Fruit fly (Drosophila melanogaster) whole organism, embryonic: ENCODE measurements around the gene Abi.

ENCODE experiments used
- Aef1 ChIP-seq: fragments of 200-800 bp; sonication (Bioruptor generic); IDR thresholded peaks from 3 replicates; pipeline ENCODE4 v1.3.6; 2022; ENCODE audit warnings: missing biosample characterization, missing genetic modification characterization
- Asciz ChIP-seq: fragments of 200-800 bp; sonication (Bioruptor generic); optimal IDR thresholded peaks from 2 replicates; lab custom pipeline; 2017; ENCODE audit warnings: missing biosample characterization, mild to moderate bottlenecking, missing genetic modification characterization, missing genetic modification reagents
- Bteb2 ChIP-seq: fragments of 200-800 bp; sonication (Bioruptor generic); optimal IDR thresholded peaks from 2 replicates; lab custom pipeline; 2016; ENCODE audit warnings: missing biosample characterization, missing genetic modification characterization
- CG10543 ChIP-seq: fragments of 200-800 bp; sonication (Bioruptor generic); optimal IDR thresholded peaks from 3 replicates; lab custom pipeline; 2017; ENCODE audit warnings: missing biosample characterization, mild to moderate bottlenecking, missing genetic modification characterization, moderate library complexity
- CG13624 ChIP-seq: fragments of 200-800 bp; sonication (Bioruptor generic); optimal IDR thresholded peaks from 2 replicates; lab custom pipeline; 2016; ENCODE audit warnings: missing biosample characterization, missing genetic modification characterization
- CG15073 ChIP-seq: fragments of 200-800 bp; sonication (Bioruptor generic); optimal IDR thresholded peaks from 2 replicates; lab custom pipeline; 2016; ENCODE audit warnings: missing biosample characterization, missing genetic modification characterization
- CG15479 ChIP-seq: fragments of 200-800 bp; sonication (Bioruptor generic); optimal IDR thresholded peaks from 3 replicates; lab custom pipeline; 2019; ENCODE audit warnings: missing biosample characterization, mild to moderate bottlenecking, missing genetic modification characterization, moderate library complexity
- CG15696 ChIP-seq: fragments of 200-800 bp; sonication (Bioruptor generic); optimal IDR thresholded peaks from 2 replicates; lab custom pipeline; 2019; ENCODE audit warnings: missing biosample characterization, mild to moderate bottlenecking, missing genetic modification characterization, moderate library complexity
- CG31441 ChIP-seq: fragments of 200-800 bp; sonication (Bioruptor generic); IDR thresholded peaks from 2 replicates; pipeline ENCODE4 v1.3.6; 2022; ENCODE audit warnings: missing biosample characterization, missing genetic modification characterization
- CG32532 ChIP-seq: fragments of 200-800 bp; sonication (Bioruptor generic); IDR thresholded peaks from 2 replicates; pipeline ENCODE4 v1.3.6; 2022; ENCODE audit warnings: missing biosample characterization, missing genetic modification characterization
- CG32772 ChIP-seq: fragments of 200-800 bp; sonication (Bioruptor generic); IDR thresholded peaks from 2 replicates; pipeline ENCODE4 v1.3.6; 2022; ENCODE audit warnings: missing biosample characterization, missing genetic modification characterization
- CG4730 ChIP-seq: fragments of 200-800 bp; sonication (Bioruptor generic); IDR thresholded peaks from 2 replicates; pipeline ENCODE4 v1.3.6; 2022; ENCODE audit warnings: missing biosample characterization, missing genetic modification characterization
- CG6272 ChIP-seq: fragments of 200-800 bp; sonication (Bioruptor generic); IDR thresholded peaks from 2 replicates; pipeline ENCODE4 v1.3.6; 2022; ENCODE audit warnings: missing biosample characterization, missing genetic modification characterization
- CG9817 ChIP-seq: fragments of 200-800 bp; sonication (Bioruptor generic); optimal IDR thresholded peaks from 2 replicates; lab custom pipeline; 2018; ENCODE audit warnings: missing biosample characterization, mild to moderate bottlenecking, missing genetic modification characterization, moderate library complexity
- D19A ChIP-seq: fragments of 200-800 bp; optimal IDR thresholded peaks from 3 replicates; lab custom pipeline; 2019; ENCODE audit warnings: missing biosample characterization, mild to moderate bottlenecking, missing genetic modification characterization, moderate library complexity
- Fer2 ChIP-seq: fragments of 200-800 bp; sonication (Bioruptor generic); optimal IDR thresholded peaks from 2 replicates; lab custom pipeline; 2018; ENCODE audit warnings: missing biosample characterization, mild to moderate bottlenecking, missing genetic modification characterization, moderate library complexity
- HLH3B ChIP-seq: fragments of 200-800 bp; sonication (Bioruptor generic); IDR thresholded peaks from 2 replicates; pipeline ENCODE4 v1.3.6; 2022; ENCODE audit warnings: missing biosample characterization, missing genetic modification characterization
- Meics ChIP-seq: fragments of 200-800 bp; sonication (Bioruptor generic); optimal IDR thresholded peaks from 2 replicates; lab custom pipeline; 2017; ENCODE audit warnings: missing biosample characterization, mild to moderate bottlenecking, missing genetic modification characterization
- Mes4 ChIP-seq: fragments of 200-800 bp; sonication (Bioruptor generic); optimal IDR thresholded peaks from 2 replicates; lab custom pipeline; 2016; ENCODE audit warnings: missing biosample characterization, missing genetic modification characterization
- Pdp1 ChIP-seq, 2 experiments: fragments of 200-800 bp; sonication (Bioruptor generic); optimal IDR thresholded peaks; 3 replicates each; lab custom pipeline; 2016; ENCODE audit warnings: missing biosample characterization in 2 of 2, missing genetic modification characterization in 2 of 2, mild to moderate bottlenecking in 1 of 2, moderate library complexity in 1 of 2
- Rfx ChIP-seq: fragments of 200-800 bp; sonication (Bioruptor generic); IDR thresholded peaks from 2 replicates; pipeline ENCODE4 v1.3.6; 2022; ENCODE audit warnings: missing biosample characterization, missing genetic modification characterization
- Stat92E ChIP-seq, 3 experiments: fragments of >200 bp in 2 of 3; fragments of 200-800 bp in 1 of 3; sonication (Bioruptor generic) in 1 of 3; optimal IDR thresholded peaks; 2 replicates each; lab custom pipeline; 2017 to 2019; ENCODE audit warnings: missing biosample characterization in 3 of 3, missing genetic modification characterization in 3 of 3, mild to moderate bottlenecking in 1 of 3, moderate library complexity in 1 of 3
- YL-1 ChIP-seq: fragments of 200-800 bp; sonication (Bioruptor generic); optimal IDR thresholded peaks from 3 replicates; lab custom pipeline; 2017; ENCODE audit warnings: missing biosample characterization, mild to moderate bottlenecking, missing genetic modification characterization
- bsh ChIP-seq, 2 experiments: fragments of 200-800 bp; sonication (Bioruptor generic); optimal IDR thresholded peaks; 2 replicates each; lab custom pipeline; 2017 to 2018; ENCODE audit warnings: mild to moderate bottlenecking in 2 of 2, missing biosample characterization in 2 of 2, missing genetic modification characterization in 2 of 2, moderate library complexity in 1 of 2
- chinmo ChIP-seq: fragments of 200-800 bp; sonication (Bioruptor generic); IDR thresholded peaks from 4 replicates; pipeline ENCODE4 v1.3.6; 2022; ENCODE audit warnings: missing biosample characterization, missing genetic modification characterization; ENCODE audit not compliant: partially characterized antibody
- cwo ChIP-seq: fragments of 200-800 bp; sonication (Bioruptor generic); optimal IDR thresholded peaks from 3 replicates; lab custom pipeline; 2017; ENCODE audit warnings: missing biosample characterization, missing genetic modification characterization, mild to moderate bottlenecking, moderate library complexity, missing genetic modification reagents
- danr ChIP-seq: fragments of 200-800 bp; sonication (Bioruptor generic); IDR thresholded peaks from 2 replicates; pipeline ENCODE4 v1.3.6; 2022; ENCODE audit warnings: missing biosample characterization, missing genetic modification characterization
- gt ChIP-seq: fragments of 200-800 bp; sonication (Bioruptor generic); IDR thresholded peaks from 2 replicates; pipeline ENCODE4 v1.3.6; 2022; ENCODE audit warnings: missing biosample characterization, missing genetic modification characterization
- ind ChIP-seq: fragments of 200-800 bp; sonication (Bioruptor generic); optimal IDR thresholded peaks from 3 replicates; lab custom pipeline; 2016; ENCODE audit warnings: missing biosample characterization, missing genetic modification characterization
- kay ChIP-seq: fragments of 200-800 bp; sonication (Bioruptor generic); optimal IDR thresholded peaks from 2 replicates; lab custom pipeline; 2016; ENCODE audit warnings: missing biosample characterization, missing genetic modification characterization
- lab ChIP-seq: fragments of 200-800 bp; sonication (Bioruptor generic); optimal IDR thresholded peaks from 3 replicates; lab custom pipeline; 2017; ENCODE audit warnings: missing biosample characterization, missing genetic modification characterization, mild to moderate bottlenecking, moderate library complexity, missing genetic modification reagents
- lbe ChIP-seq: fragments of 200-800 bp; sonication (Bioruptor generic); optimal IDR thresholded peaks from 2 replicates; lab custom pipeline; 2016; ENCODE audit warnings: missing biosample characterization, mild to moderate bottlenecking, missing genetic modification characterization
- lmd ChIP-seq: fragments of 200-800 bp; sonication (Bioruptor generic); IDR thresholded peaks from 2 replicates; pipeline ENCODE4 v1.3.6; 2022; ENCODE audit warnings: missing biosample characterization, missing genetic modification characterization
- org-1 ChIP-seq: fragments of 200-800 bp; sonication (Bioruptor generic); optimal IDR thresholded peaks from 2 replicates; lab custom pipeline; 2017; ENCODE audit warnings: missing biosample characterization, missing genetic modification characterization
- pfk ChIP-seq: fragments of 200-800 bp; sonication (Bioruptor generic); optimal IDR thresholded peaks from 2 replicates; lab custom pipeline; 2018; ENCODE audit warnings: missing biosample characterization, mild to moderate bottlenecking, missing genetic modification characterization, moderate library complexity
- pum ChIP-seq: fragments of 200-800 bp; sonication (Bioruptor generic); optimal IDR thresholded peaks from 2 replicates; lab custom pipeline; 2016; ENCODE audit warnings: missing biosample characterization, missing genetic modification characterization
- sd ChIP-seq: fragments of 200-800 bp; sonication (Bioruptor generic); optimal IDR thresholded peaks from 3 replicates; lab custom pipeline; 2018; ENCODE audit warnings: missing biosample characterization, mild to moderate bottlenecking, missing genetic modification characterization, moderate library complexity
- slou ChIP-seq: fragments of 200-800 bp; sonication (Bioruptor generic); optimal IDR thresholded peaks from 3 replicates; lab custom pipeline; 2016; ENCODE audit warnings: missing biosample characterization, missing genetic modification characterization
- sna ChIP-seq: fragments of 200-800 bp; sonication (Bioruptor generic); IDR thresholded peaks from 2 replicates; pipeline ENCODE4 v1.3.6; 2022; ENCODE audit warnings: missing biosample characterization, missing genetic modification characterization; ENCODE audit not compliant: partially characterized antibody
- stc ChIP-seq: fragments of 200-800 bp; sonication (Bioruptor generic); IDR thresholded peaks from 2 replicates; pipeline ENCODE4 v1.3.6; 2022; ENCODE audit warnings: missing biosample characterization, missing genetic modification characterization

Gene Abi

dm6 chr3R:14077026-14077425 is 45.2 kb downstream of the Abi start (continued):
- no peak for TF ChIP-seq pum
- TF ChIP-seq Mes4 (GFP tag; lab: Kevin White, UChicago) = no peak
- peak; percentile 50 for TF ChIP-seq lmd (GFP tag; lab: Robert Waterston, UW)

- TF ChIP-seq CG31441 (GFP tag; lab: Robert Waterston, UW) (0 out of 2 replicates have a peak, but pooled peaks have one; percentile 8), cwo (GFP tag; lab: Kevin White, UChicago) (peak; percentile 28), CG10543 (GFP tag; lab: Kevin White, UChicago) (peak; percentile 45), Meics (GFP tag; lab: Kevin White, UChicago) (peak; percentile 1), Aef1 (no peak), Fer2 (tag; lab: Kevin White, UChicago) (no peak), lab (peak; percentile 24), CG13624 (GFP tag; lab: Kevin White, UChicago) (peak; percentile 24), sd (tag; lab: Kevin White, UChicago) (peak; percentile 11), HLH3B (GFP tag; lab: Robert Waterston, UW) (no peak), gt (GFP tag; lab: Robert Waterston, UW) (no peak), Bteb2 (GFP tag; lab: Kevin White, UChicago) (no peak), lbe (GFP tag; lab: Kevin White, UChicago) (peak; percentile 2), Rfx (GFP tag; lab: Robert Waterston, UW) (peak; percentile 20; the same call in 1 of the 2 replicates), CG15073 (GFP tag; lab: Kevin White, UChicago) (no peak), CG32532 (peak; percentile 42; the same call in 1 of the 2 replicates), YL-1 (GFP tag; lab: Kevin White, UChicago) (no peak), Asciz (GFP tag; lab: Kevin White, UChicago) (no peak), Stat92E (GFP tag; optimal IDR thresholded peaks at IDR 0.05; lab: Kevin White, UChicago) (no peak), pfk (GFP tag; lab: Kevin White, UChicago) (peak; percentile 9), stc (GFP tag; lab: Robert Waterston, UW) (0 out of 2 replicates have a peak, but pooled peaks have one; percentile 16), chinmo (GFP tag; lab: Robert Waterston, UW) (peak; percentile 68; the same call in 1 of the 4 replicates), D19A (tag; lab: Kevin White, UChicago) (peak; percentile 12)
These were observed 51.6 kb downstream of the Abi start for dm6 chr3R:14070664-14071063.

dm6 chr3R:14070096-14070495 is 52.1 kb downstream of the Abi start:
- TF ChIP-seq CG31441 (GFP tag; lab: Robert Waterston, UW) = no peak
- TF ChIP-seq Pdp1 (GFP tag; optimal IDR thresholded peaks at IDR 0.05; lab: Kevin White, UChicago) = no peak
- no peak for TF ChIP-seq CG6272 (GFP tag; lab: Robert Waterston, UW)
- TF ChIP-seq slou (GFP tag; lab: Kevin White, UChicago) = no peak
- TF ChIP-seq kay (GFP tag; lab: Kevin White, UChicago) = no peak
- TF ChIP-seq bsh (GFP tag; optimal IDR thresholded peaks at IDR 0.05; lab: Kevin White, UChicago) = no peak
- TF ChIP-seq sna (GFP tag; lab: Robert Waterston, UW) = no peak
- TF ChIP-seq ind (GFP tag; lab: Kevin White, UChicago) = no peak
- no peak for TF ChIP-seq org-1 (GFP tag; lab: Kevin White, UChicago)
- no peak for TF ChIP-seq CG15696 (tag; lab: Kevin White, UChicago)
- no peak for TF ChIP-seq CG4730 (GFP tag; lab: Robert Waterston, UW)
- TF ChIP-seq CG32772 = no peak
- TF ChIP-seq danr = no peak
- TF ChIP-seq CG9817 = no peak
- TF ChIP-seq CG15479 (GFP tag; lab: Kevin White, UChicago) = no peak
